Fruit fly (Drosophila melanogaster) whole organism, pupa: Measurements from ENCODE around the gene ro.

Experiments
- CG14655 ChIP-seq: fragments of 200-800 bp; sonication (Bioruptor generic); optimal IDR thresholded peaks from 3 replicates; lab custom pipeline; 2017; ENCODE audit warnings: mild to moderate bottlenecking, missing biosample characterization, missing genetic modification reagents, missing genetic modification characterization
- CG15710 ChIP-seq: fragments of 200-800 bp; sonication (Bioruptor generic); optimal IDR thresholded peaks from 2 replicates; lab custom pipeline; 2018; ENCODE audit warnings: missing biosample characterization, mild to moderate bottlenecking, missing genetic modification characterization, moderate library complexity
- CG17806 ChIP-seq: fragments of 200-800 bp; sonication (Bioruptor generic); optimal IDR thresholded peaks from 2 replicates; lab custom pipeline; 2018; ENCODE audit warnings: missing biosample characterization, mild to moderate bottlenecking, missing genetic modification characterization, moderate library complexity
- CG34367 ChIP-seq: fragments of 200-800 bp; sonication (Bioruptor generic); optimal IDR thresholded peaks from 2 replicates; lab custom pipeline; 2018; ENCODE audit warnings: missing biosample characterization, mild to moderate bottlenecking, missing genetic modification characterization
- CG4496 ChIP-seq: fragments of 200-800 bp; sonication (Bioruptor generic); IDR thresholded peaks from 3 replicates; pipeline ENCODE4 v1.3.6; 2022; ENCODE audit warnings: missing biosample characterization, missing genetic modification characterization
- CG8159 ChIP-seq: fragments of 200-800 bp; sonication (Bioruptor generic); optimal IDR thresholded peaks from 3 replicates; lab custom pipeline; 2018; ENCODE audit warnings: missing biosample characterization, mild to moderate bottlenecking, missing genetic modification characterization, moderate library complexity
- D1 ChIP-seq: fragments of 200-800 bp; sonication (Bioruptor generic); optimal IDR thresholded peaks from 2 replicates; lab custom pipeline; 2018; ENCODE audit warnings: missing biosample characterization, mild to moderate bottlenecking, missing genetic modification characterization, moderate library complexity
- EcR ChIP-seq: fragments of 200-800 bp; sonication (Bioruptor generic); optimal IDR thresholded peaks from 3 replicates; lab custom pipeline; 2019; ENCODE audit warnings: missing biosample characterization, missing genetic modification characterization, mild to moderate bottlenecking, moderate library complexity, missing genetic modification reagents
- Pif1A ChIP-seq: fragments of 200-800 bp; sonication (Bioruptor generic); optimal IDR thresholded peaks from 3 replicates; lab custom pipeline; 2016; ENCODE audit warnings: missing biosample characterization, missing genetic modification characterization
- Pif1B ChIP-seq: fragments of 200-800 bp; sonication (Bioruptor generic); optimal IDR thresholded peaks from 3 replicates; lab custom pipeline; 2016; ENCODE audit warnings: missing biosample characterization, missing genetic modification characterization
- rn ChIP-seq: fragments of 200-800 bp; sonication (Bioruptor generic); IDR thresholded peaks from 2 replicates; pipeline ENCODE4 v1.3.6; 2022; ENCODE audit warnings: missing biosample characterization, missing genetic modification characterization

DNA sequence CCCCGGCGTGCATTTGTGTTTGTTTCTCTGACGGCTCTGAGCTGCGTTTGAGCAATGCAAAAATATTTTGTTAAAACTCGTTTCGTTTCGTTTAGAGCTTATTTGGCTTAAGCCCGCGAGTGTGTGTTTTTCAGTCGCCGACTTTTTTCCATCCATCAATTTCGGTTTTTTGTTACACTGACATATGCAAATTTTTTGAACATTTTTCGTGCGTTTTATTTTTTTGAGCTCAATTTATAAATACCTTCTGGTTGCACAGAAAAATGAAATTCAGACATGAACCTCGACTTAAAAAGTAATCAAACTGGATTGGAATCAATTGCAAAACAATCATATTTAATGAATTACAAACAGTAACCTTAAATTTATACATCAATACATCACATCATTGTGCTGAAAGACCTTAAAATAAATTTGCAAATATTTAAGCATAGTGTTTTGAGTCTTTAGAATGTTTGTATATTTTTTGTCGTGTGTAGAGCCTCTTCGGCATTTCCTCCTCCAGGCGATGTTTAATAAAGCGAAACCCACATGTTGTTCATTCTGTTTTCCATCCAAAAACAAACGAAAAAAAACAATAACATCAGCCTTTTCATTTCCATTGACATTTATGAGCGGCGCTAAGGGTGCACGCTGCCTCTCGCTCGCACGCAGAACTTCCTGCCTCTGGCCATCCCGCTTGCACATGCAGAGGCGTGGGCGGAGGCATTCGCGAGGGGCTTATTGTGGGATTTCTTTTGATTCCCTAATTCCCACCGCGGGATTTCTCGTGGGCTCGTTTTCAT, 1.5 kb upstream of the ro start:
- TF ChIP-seq CG17806 (tag; lab: Kevin White, UChicago) (no peak), CG34367 (tag; lab: Kevin White, UChicago) (no peak), Pif1B (GFP tag; lab: Kevin White, UChicago) (no peak), CG4496 (GFP tag; lab: Robert Waterston, UW) (no peak), CG15710 (tag; lab: Kevin White, UChicago) (no peak), EcR (GFP tag; lab: Kevin White, UChicago) (no peak), Pif1A (GFP tag; lab: Kevin White, UChicago) (no peak), D1 (tag; lab: Kevin White, UChicago) (no peak), CG8159 (peak; percentile 10), rn (GFP tag; lab: Robert Waterston, UW) (no peak), CG14655 (GFP tag; lab: Kevin White, UChicago) (no peak)
